Worm (Caenorhabditis elegans) whole organism, L3 larva: ENCODE data around the gene K08F8.7.

Source experiments
- R02D3.7 ChIP-seq: fragments of 150-350 bp; optimal IDR thresholded peaks from 2 replicates; lab custom pipeline; 2014; ENCODE audit warnings: missing biosample characterization, missing genetic modification characterization
- ZK546.5 ChIP-seq: sonication (generic microtip); optimal IDR thresholded peaks from 2 replicates; lab custom pipeline; 2017; ENCODE audit warnings: missing biosample characterization, missing genetic modification characterization
- aly-2 ChIP-seq: fragments of 150-350 bp; optimal IDR thresholded peaks from 2 replicates; lab custom pipeline; 2014; ENCODE audit warnings: missing biosample characterization, missing genetic modification characterization
- ceh-16 ChIP-seq: sonication (generic microtip); optimal IDR thresholded peaks from 2 replicates; lab custom pipeline; 2017; ENCODE audit warnings: missing biosample characterization, missing genetic modification characterization
- ceh-28 ChIP-seq: fragments of 150-350 bp; optimal IDR thresholded peaks from 2 replicates; lab custom pipeline; 2014; ENCODE audit warnings: missing biosample characterization, missing genetic modification reagents, missing genetic modification characterization
- ceh-82 ChIP-seq: fragments of 150-350 bp; optimal IDR thresholded peaks from 2 replicates; lab custom pipeline; 2014; ENCODE audit warnings: missing biosample characterization, missing genetic modification characterization
- ceh-9 ChIP-seq: sonication (generic microtip); optimal IDR thresholded peaks from 2 replicates; lab custom pipeline; 2018; ENCODE audit warnings: missing biosample characterization, missing genetic modification characterization
- egl-5 ChIP-seq: fragments of 150-350 bp; optimal IDR thresholded peaks from 2 replicates; lab custom pipeline; 2017; ENCODE audit warnings: missing biosample characterization, missing genetic modification reagents, missing genetic modification characterization, inconsistent platforms
- elt-1 ChIP-seq: fragments of 150-350 bp; optimal IDR thresholded peaks from 2 replicates; lab custom pipeline; 2014; ENCODE audit warnings: missing biosample characterization, missing genetic modification characterization
- elt-2 ChIP-seq: sonication (generic microtip); optimal IDR thresholded peaks from 2 replicates; lab custom pipeline; 2016; ENCODE audit warnings: missing genetic modification reagents, mild to moderate bottlenecking, missing genetic modification characterization, missing compliant biosample characterization
- elt-3 ChIP-seq, 3 experiments: fragments of 150-350 bp in 1 of 3; sonication (generic microtip) in 2 of 3; optimal IDR thresholded peaks; 2 replicates in 2 of 3; 4 replicates in 1 of 3; lab custom pipeline; 2014 to 2017; ENCODE audit warnings: missing biosample characterization in 3 of 3, missing genetic modification characterization in 3 of 3
- eor-1 ChIP-seq, 2 experiments: fragments of 150-350 bp; optimal IDR thresholded peaks; 2 replicates each; lab custom pipeline; 2014 to 2018; ENCODE audit warnings: missing biosample characterization in 2 of 2, missing genetic modification characterization in 2 of 2
- fkh-2 ChIP-seq: fragments of 150-350 bp; optimal IDR thresholded peaks from 2 replicates; lab custom pipeline; 2014; ENCODE audit warnings: missing biosample characterization, missing genetic modification reagents, missing genetic modification characterization
- jun-1 ChIP-seq: fragments of 150-350 bp; optimal IDR thresholded peaks from 2 replicates; lab custom pipeline; 2014; ENCODE audit warnings: missing biosample characterization, missing genetic modification reagents, missing genetic modification characterization
- lin-15B ChIP-seq: fragments of 150-350 bp; optimal IDR thresholded peaks from 2 replicates; lab custom pipeline; 2014; ENCODE audit warnings: missing biosample characterization, missing genetic modification characterization
- lsy-12 ChIP-seq: sonication (generic microtip); optimal IDR thresholded peaks from 2 replicates; lab custom pipeline; 2016; ENCODE audit warnings: mild to moderate bottlenecking, missing genetic modification characterization, missing compliant biosample characterization
- mdl-1 ChIP-seq: fragments of 150-350 bp; optimal IDR thresholded peaks from 2 replicates; lab custom pipeline; 2014; ENCODE audit warnings: missing biosample characterization, missing genetic modification characterization
- mml-1 ChIP-seq: fragments of 150-350 bp; sonication (generic microtip); optimal IDR thresholded peaks from 3 replicates; lab custom pipeline; 2014; ENCODE audit warnings: missing biosample characterization, missing genetic modification characterization
- nfya-1 ChIP-seq: sonication (generic microtip); optimal IDR thresholded peaks from 2 replicates; lab custom pipeline; 2017; ENCODE audit warnings: missing genetic modification characterization, mild to moderate bottlenecking, missing compliant biosample characterization, antibody characterized with exemption, moderate library complexity; ENCODE audit not compliant: insufficient read depth
- nhr-11 ChIP-seq: fragments of 150-350 bp; optimal IDR thresholded peaks from 2 replicates; lab custom pipeline; 2014; ENCODE audit warnings: missing biosample characterization, missing genetic modification characterization
- nhr-23 ChIP-seq: fragments of 150-350 bp; optimal IDR thresholded peaks from 2 replicates; lab custom pipeline; 2014; ENCODE audit warnings: missing biosample characterization, missing genetic modification reagents, missing genetic modification characterization
- nhr-25 ChIP-seq: sonication (generic microtip); optimal IDR thresholded peaks from 2 replicates; lab custom pipeline; 2017; ENCODE audit warnings: missing biosample characterization, missing genetic modification characterization
- nhr-28 ChIP-seq: fragments of 150-350 bp; optimal IDR thresholded peaks from 2 replicates; lab custom pipeline; 2014; ENCODE audit warnings: missing biosample characterization, missing genetic modification characterization
- nhr-43 ChIP-seq: sonication (generic microtip); optimal IDR thresholded peaks from 2 replicates; lab custom pipeline; 2016; ENCODE audit warnings: mild to moderate bottlenecking, missing genetic modification characterization, missing compliant biosample characterization; ENCODE audit not compliant: poor library complexity, severe bottlenecking
- nhr-76 ChIP-seq: fragments of 150-350 bp; sonication (generic microtip); optimal IDR thresholded peaks from 5 replicates; lab custom pipeline; 2014; ENCODE audit warnings: missing biosample characterization, missing genetic modification characterization
- nhr-77 ChIP-seq: fragments of 150-350 bp; optimal IDR thresholded peaks from 2 replicates; lab custom pipeline; 2014; ENCODE audit warnings: missing biosample characterization, missing genetic modification characterization
- pha-4 ChIP-seq: fragments of 150-350 bp; optimal IDR thresholded peaks from 2 replicates; lab custom pipeline; 2014; ENCODE audit warnings: missing biosample characterization, missing genetic modification reagents, missing genetic modification characterization
- sea-2 ChIP-seq: fragments of 150-350 bp; sonication (generic microtip); optimal IDR thresholded peaks from 4 replicates; lab custom pipeline; 2014; ENCODE audit warnings: missing biosample characterization, missing genetic modification reagents, missing genetic modification characterization
- skn-1 ChIP-seq: fragments of 150-350 bp; optimal IDR thresholded peaks from 2 replicates; lab custom pipeline; 2014; ENCODE audit warnings: missing biosample characterization, missing genetic modification characterization
- snpc-4 ChIP-seq: fragments of 150-350 bp; optimal IDR thresholded peaks from 2 replicates; lab custom pipeline; 2014; ENCODE audit warnings: missing biosample characterization, missing genetic modification characterization
- tbx-2 ChIP-seq: sonication (generic microtip); optimal IDR thresholded peaks from 2 replicates; lab custom pipeline; 2016; ENCODE audit warnings: mild to moderate bottlenecking, missing genetic modification characterization, missing compliant biosample characterization
- unc-39 ChIP-seq: sonication (generic microtip); optimal IDR thresholded peaks from 4 replicates; lab custom pipeline; 2017; ENCODE audit warnings: missing biosample characterization, missing genetic modification characterization
- unc-62 ChIP-seq: fragments of 150-350 bp; sonication (generic microtip); optimal IDR thresholded peaks from 4 replicates; lab custom pipeline; 2014; ENCODE audit warnings: missing biosample characterization, missing genetic modification reagents, missing genetic modification characterization

The K08F8.7 gene

ce11 chrII:8730960-8731693 is 24.0 kb downstream of the K08F8.7 start:
- TF ChIP-seq nhr-23, result peak; percentile 37
- TF ChIP-seq R02D3.7 (tag; lab: Kevin White, UChicago), result no peak
- TF ChIP-seq mdl-1 (tag; lab: Kevin White, UChicago), result no peak
- no peak for TF ChIP-seq elt-1 (tag; lab: Kevin White, UChicago)
- TF ChIP-seq nhr-43 (tag; lab: Kevin White, UChicago), result peak; percentile 62

ce11 chrII:8730281-8730680 is 24.9 kb downstream of the K08F8.7 start:
- peak; percentile 5 for TF ChIP-seq nhr-25 (tag; lab: Kevin White, UChicago)
- peak; percentile 6 for TF ChIP-seq egl-5
- TF ChIP-seq ceh-9 (tag; lab: Kevin White, UChicago), result no peak
- TF ChIP-seq elt-3 (tag; optimal IDR thresholded peaks at IDR 0.05; lab: Kevin White, UChicago), result peak in 1 of 3 experiments; percentile 75

- TF ChIP-seq ZK546.5 (tag; lab: Kevin White, UChicago) (no peak), nhr-77 (no peak), nhr-11 (tag; lab: Kevin White, UChicago) (no peak), nhr-76 (tag; lab: Kevin White, UChicago) (no peak), lsy-12 (tag; lab: Kevin White, UChicago) (no peak), sea-2 (GFP tag; lab: Kevin White, UChicago) (no peak)
Measured at ce11 chrII:8726700-8727099, 28.5 kb downstream of the K08F8.7 start, which contains the start of gene T01B7.9. Gene T01B7.9 (minus strand): TSS chrII:8726800.

- TF ChIP-seq tbx-2 (no peak), ceh-28 (tag; lab: Kevin White, UChicago) (no peak), pha-4 (no peak), nhr-43 (tag; lab: Kevin White, UChicago) (no peak)
Measured at ce11 chrII:8721955-8722524, 33.1 kb downstream of the K08F8.7 start, which contains the start of gene trcs-2. Gene trcs-2 (plus strand): TSS chrII:8722474.

ce11 chrII:8717579-8717978 is 37.6 kb downstream of the K08F8.7 start:
- no peak for TF ChIP-seq elt-2
- TF ChIP-seq mdl-1 (tag; lab: Kevin White, UChicago), result no peak
- no peak for TF ChIP-seq nhr-43 (tag; lab: Kevin White, UChicago)
- no peak for TF ChIP-seq nhr-76 (tag; lab: Kevin White, UChicago)
- no peak for TF ChIP-seq mml-1 (tag; lab: Kevin White, UChicago)
- TF ChIP-seq ceh-82 (tag; lab: Kevin White, UChicago), result no peak
- TF ChIP-seq fkh-2, result no peak
- no peak for TF ChIP-seq tbx-2
- peak; percentile 98 for TF ChIP-seq elt-1 (tag; lab: Kevin White, UChicago)
- TF ChIP-seq snpc-4 (tag; lab: Kevin White, UChicago), result no peak
- TF ChIP-seq sea-2 (GFP tag; lab: Kevin White, UChicago), result no peak
- TF ChIP-seq nhr-23, result peak; percentile 66
- no peak for TF ChIP-seq nhr-77
- no peak for TF ChIP-seq pha-4
- peak; percentile 93 for TF ChIP-seq nhr-25 (tag; lab: Kevin White, UChicago)
- TF ChIP-seq unc-39 (tag; lab: Kevin White, UChicago), result no peak
- no peak for TF ChIP-seq unc-62

ce11 chrII:8716231-8716878 is 38.8 kb downstream of the K08F8.7 start, which contains the start of the genes cyn-11 and T01B7.5:
Gene cyn-11 (minus strand): TSS chrII:8716281.
Gene T01B7.5 (plus strand): TSS chrII:8716828.
- TF ChIP-seq eor-1 (tag; optimal IDR thresholded peaks at IDR 0.05; lab: Kevin White, UChicago) (no peak), elt-3 (tag; optimal IDR thresholded peaks at IDR 0.05; lab: Kevin White, UChicago) (no peak), ceh-16 (tag; lab: Kevin White, UChicago) (no peak), unc-39 (tag; lab: Kevin White, UChicago) (no peak), lin-15B (tag; lab: Kevin White, UChicago) (peak; percentile 2), nfya-1 (tag; lab: Kevin White, UChicago) (peak; percentile 39), pha-4 (peak; percentile 41), aly-2 (tag; lab: Kevin White, UChicago) (no peak), fkh-2 (no peak), skn-1 (tag; lab: Kevin White, UChicago) (no peak), snpc-4 (tag; lab: Kevin White, UChicago) (peak; percentile 16), lsy-12 (tag; lab: Kevin White, UChicago) (no peak), nhr-11 (tag; lab: Kevin White, UChicago) (no peak), nhr-28 (tag; lab: Kevin White, UChicago) (no peak), elt-2 (peak; percentile 6), nhr-23 (peak; percentile 29), jun-1 (tag; lab: Kevin White, UChicago) (no peak), R02D3.7 (tag; lab: Kevin White, UChicago) (no peak)
- TF ChIP-seq, all 47 proteins: peak for 6
